Worm (Caenorhabditis elegans): Measurements from ENCODE around the gene F57B9.8.

Gene F57B9.8

ce11 chrIII:6898518-6898917 lies 36.6 kb downstream of the F57B9.8 start:
- TF ChIP-seq unc-62 (GFP tag; optimal IDR thresholded peaks at IDR 0.05) (no peak), pqm-1 (tag; optimal IDR thresholded peaks at IDR 0.05) (peak; percentile 44), mml-1 (tag; optimal IDR thresholded peaks at IDR 0.05) (peak; percentile 33), mdl-1 (tag; optimal IDR thresholded peaks at IDR 0.05) (no peak), elt-2 (tag; optimal IDR thresholded peaks at IDR 0.05) (peak; percentile 4), egl-27 (tag; optimal IDR thresholded peaks at IDR 0.05) (no peak), jun-1 (tag; optimal IDR thresholded peaks at IDR 0.05) (peak; percentile 27), nfya-1 (tag; optimal IDR thresholded peaks at IDR 0.05; ENCODE audit: insufficient read depth) (peak; percentile 1), ZK546.5 (tag; optimal IDR thresholded peaks at IDR 0.05) (no peak), nhr-11 (tag; optimal IDR thresholded peaks at IDR 0.05) (peak; percentile 54), zag-1 (tag; optimal IDR thresholded peaks at IDR 0.05) (no peak), ceh-9 (tag; optimal IDR thresholded peaks at IDR 0.05) (no peak), daf-12 (tag; optimal IDR thresholded peaks at IDR 0.05) (no peak), fkh-10 (GFP tag; optimal IDR thresholded peaks at IDR 0.05) (no peak), nhr-23 (tag; optimal IDR thresholded peaks at IDR 0.05) (peak; percentile 64), nhr-25 (tag; optimal IDR thresholded peaks at IDR 0.05) (peak; percentile 36), ztf-11 (tag; optimal IDR thresholded peaks at IDR 0.05) (no peak)

DNA sequence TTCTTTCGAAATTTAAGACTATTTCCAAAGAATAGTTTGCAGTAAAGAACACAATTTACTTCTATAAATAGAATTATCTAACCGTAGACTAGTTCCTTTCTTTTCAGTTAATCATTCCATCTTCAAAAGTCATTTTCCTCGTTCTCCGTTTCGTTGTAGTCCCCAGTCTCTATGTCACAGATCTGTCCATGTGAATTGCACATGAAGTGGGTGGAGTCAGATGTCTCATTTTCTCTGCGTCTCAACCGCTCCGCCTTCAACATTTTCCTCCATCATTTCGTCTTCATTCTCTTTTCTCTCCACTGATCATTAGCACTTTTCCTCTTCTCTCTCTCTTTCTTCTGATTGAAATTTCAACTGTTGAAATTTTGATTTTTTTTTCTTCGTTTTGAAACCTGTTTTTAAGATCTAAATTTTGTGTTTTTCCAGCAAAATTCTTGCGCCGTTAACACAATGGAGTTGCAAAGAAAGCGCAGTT lies 37.5 kb downstream of the F57B9.8 start, which contains the start of gene T07E3.4:
TSS of gene T07E3.4 (plus strand) at position 428 of the 478 bp plus-strand sequence.
- TF ChIP-seq skn-1 (tag; optimal IDR thresholded peaks at IDR 0.05) (no peak), ZK546.5 (tag; optimal IDR thresholded peaks at IDR 0.05) (no peak), daf-12 (tag; optimal IDR thresholded peaks at IDR 0.05) (no peak), mml-1 (tag; optimal IDR thresholded peaks at IDR 0.05) (peak; percentile 96), elt-3 (tag; optimal IDR thresholded peaks at IDR 0.05) (no peak), egl-27 (tag; optimal IDR thresholded peaks at IDR 0.05) (peak; percentile 24), nhr-76 (tag; optimal IDR thresholded peaks at IDR 0.05) (no peak), nhr-11 (tag; optimal IDR thresholded peaks at IDR 0.05) (peak; percentile 58), lin-15B (tag; optimal IDR thresholded peaks at IDR 0.05) (peak; percentile 38), fos-1 (tag; optimal IDR thresholded peaks at IDR 0.05) (peak; percentile 34), elt-2 (tag; optimal IDR thresholded peaks at IDR 0.05) (peak; percentile 54), hmg-11 (tag; optimal IDR thresholded peaks at IDR 0.05) (peak; percentile 77), nhr-23 (tag; optimal IDR thresholded peaks at IDR 0.05) (peak; percentile 90), lin-39 (tag; optimal IDR thresholded peaks at IDR 0.05) (peak; percentile 78), nfya-1 (tag; optimal IDR thresholded peaks at IDR 0.05; ENCODE audit: insufficient read depth) (peak; percentile 88), aly-2 (tag; optimal IDR thresholded peaks at IDR 0.05) (no peak), ama-1 (optimal IDR thresholded peaks at IDR 0.05) (no peak), elt-1 (tag; optimal IDR thresholded peaks at IDR 0.05) (no peak), tbx-2 (tag; optimal IDR thresholded peaks at IDR 0.05) (peak; percentile 25), unc-62 (GFP tag; optimal IDR thresholded peaks at IDR 0.05) (no peak), ceh-28 (tag; optimal IDR thresholded peaks at IDR 0.05) (peak; percentile 47), snpc-4 (tag; optimal IDR thresholded peaks at IDR 0.05) (no peak), pqm-1 (tag; optimal IDR thresholded peaks at IDR 0.05) (peak; percentile 65), jun-1 (tag; optimal IDR thresholded peaks at IDR 0.05) (peak; percentile 63), nhr-25 (tag; optimal IDR thresholded peaks at IDR 0.05) (peak; percentile 82), nhr-43 (tag; optimal IDR thresholded peaks at IDR 0.05; ENCODE audit: poor library complexity, severe bottlenecking) (peak; percentile 68), ceh-16 (tag; optimal IDR thresholded peaks at IDR 0.05) (no peak), pha-4 (tag; optimal IDR thresholded peaks at IDR 0.05) (peak; percentile 44), ceh-82 (tag; optimal IDR thresholded peaks at IDR 0.05) (no peak)

- TF ChIP-seq hmg-11 (tag; optimal IDR thresholded peaks at IDR 0.05), result no peak
- peak; percentile 18 for TF ChIP-seq pha-4 (tag; optimal IDR thresholded peaks at IDR 0.05)
- TF ChIP-seq lsy-12 (tag; optimal IDR thresholded peaks at IDR 0.05), result no peak
- no peak for TF ChIP-seq ama-1 (optimal IDR thresholded peaks at IDR 0.05)
- TF ChIP-seq sea-2 (GFP tag; optimal IDR thresholded peaks at IDR 0.05), result no peak
These were observed 39.4 kb downstream of the F57B9.8 start for ce11 chrIII:6895677-6896076.

- TF ChIP-seq fkh-10 (GFP tag; optimal IDR thresholded peaks at IDR 0.05) (no peak), aly-2 (tag; optimal IDR thresholded peaks at IDR 0.05) (no peak), elt-2 (tag; optimal IDR thresholded peaks at IDR 0.05) (peak; percentile 83), skn-1 (tag; optimal IDR thresholded peaks at IDR 0.05) (no peak), R02D3.7 (tag; optimal IDR thresholded peaks at IDR 0.05) (peak; percentile 57), nhr-43 (tag; optimal IDR thresholded peaks at IDR 0.05; ENCODE audit: poor library complexity, severe bottlenecking) (peak; percentile 64), elt-3 (tag; optimal IDR thresholded peaks at IDR 0.05) (peak; percentile 41 to 84 (median 77)), nhr-23 (tag; optimal IDR thresholded peaks at IDR 0.05) (peak; percentile 84), zag-1 (tag; optimal IDR thresholded peaks at IDR 0.05) (no peak), nfya-1 (tag; optimal IDR thresholded peaks at IDR 0.05; ENCODE audit: insufficient read depth) (peak; percentile 71), nhr-25 (tag; optimal IDR thresholded peaks at IDR 0.05) (peak; percentile 13), nhr-28 (tag; optimal IDR thresholded peaks at IDR 0.05) (no peak), egl-27 (tag; optimal IDR thresholded peaks at IDR 0.05) (peak; percentile 56), ceh-82 (tag; optimal IDR thresholded peaks at IDR 0.05) (no peak), pqm-1 (tag; optimal IDR thresholded peaks at IDR 0.05) (peak; percentile 79), daf-12 (tag; optimal IDR thresholded peaks at IDR 0.05) (no peak), sea-2 (GFP tag; optimal IDR thresholded peaks at IDR 0.05) (no peak), mml-1 (tag; optimal IDR thresholded peaks at IDR 0.05) (peak; percentile 28), lin-15B (tag; optimal IDR thresholded peaks at IDR 0.05) (peak; percentile 30), pha-4 (tag; optimal IDR thresholded peaks at IDR 0.05) (no peak), nhr-12 (tag; optimal IDR thresholded peaks at IDR 0.05) (no peak), ZK546.5 (tag; optimal IDR thresholded peaks at IDR 0.05) (no peak), nhr-76 (tag; optimal IDR thresholded peaks at IDR 0.05) (peak; percentile 19), ceh-9 (tag; optimal IDR thresholded peaks at IDR 0.05) (no peak), ama-1 (optimal IDR thresholded peaks at IDR 0.05) (peak; percentile 31), unc-62 (GFP tag; optimal IDR thresholded peaks at IDR 0.05) (peak; percentile 19), ceh-28 (tag; optimal IDR thresholded peaks at IDR 0.05) (peak; percentile 53)
These were observed 40.0 kb downstream of the F57B9.8 start for ce11 chrIII:6895166-6895565.
